Fruit fly (Drosophila melanogaster): ENCODE measurements around the gene pins.

pins gene

DNA sequence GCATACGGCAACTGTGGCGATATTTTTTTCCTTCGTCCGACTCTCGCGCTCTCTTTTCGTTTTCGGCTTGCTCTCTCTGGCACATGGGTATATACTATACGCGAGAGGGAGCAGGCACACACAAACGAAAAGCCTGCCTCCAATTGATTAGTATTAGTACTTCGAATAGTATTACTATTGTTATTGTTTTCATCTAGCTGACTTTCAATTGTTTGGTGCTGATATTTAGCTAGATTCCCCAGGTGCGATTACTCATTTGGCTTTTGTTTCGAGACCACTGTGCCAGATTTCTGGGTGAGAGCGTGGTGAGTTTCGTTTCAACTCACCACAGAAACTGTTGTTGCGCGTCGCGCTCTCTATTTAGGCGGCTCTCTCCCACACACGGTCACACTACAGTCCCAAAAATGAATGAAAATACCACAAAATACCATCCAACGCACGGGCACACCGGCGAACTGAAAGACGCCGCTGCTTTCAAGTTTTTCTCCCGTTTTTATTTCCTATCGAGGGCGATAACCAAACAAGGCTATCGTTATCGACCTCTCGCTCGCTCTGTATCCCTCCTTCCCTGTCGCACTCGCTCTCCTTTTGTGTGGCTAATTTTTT, 1.3 kb upstream of the pins start (continued):
- TF ChIP-seq Bgb (GFP tag; IDR thresholded peaks at IDR 0.05; ENCODE audit: partially characterized antibody) (no peak), gce (GFP tag; IDR thresholded peaks at IDR 0.05) (no peak), CG12155 (GFP tag; optimal IDR thresholded peaks at IDR 0.05) (peak; percentile 67), CG30020 (tag; optimal IDR thresholded peaks at IDR 0.05) (no peak), dan (GFP tag; IDR thresholded peaks at IDR 0.05) (no peak), btn (GFP tag; optimal IDR thresholded peaks at IDR 0.05) (peak; percentile 8), CG32772 (GFP tag; IDR thresholded peaks at IDR 0.05) (no peak), bcd (GFP tag; optimal IDR thresholded peaks at IDR 0.05) (peak; percentile 5), CrebB (tag; optimal IDR thresholded peaks at IDR 0.05) (peak; percentile 85), Camta (GFP tag; optimal IDR thresholded peaks at IDR 0.05) (peak; percentile 54), CHES-1-like (GFP tag; optimal IDR thresholded peaks at IDR 0.05) (peak; percentile 84), esg (GFP tag; conservative IDR thresholded peaks at IDR 0.05) (no peak), croc (GFP tag; conservative IDR thresholded peaks at IDR 0.05) (no peak), Fer2 (tag; optimal IDR thresholded peaks at IDR 0.05) (no peak), CG3163 (GFP tag; optimal IDR thresholded peaks at IDR 0.05) (peak; percentile 45), CG4617 (GFP tag; optimal IDR thresholded peaks at IDR 0.05; ENCODE audit: borderline replicate concordance) (no peak), CG12391 (tag; optimal IDR thresholded peaks at IDR 0.05) (peak; percentile 62), ERR (GFP tag; optimal IDR thresholded peaks at IDR 0.05) (peak; percentile 9), CG8359 (GFP tag; optimal IDR thresholded peaks at IDR 0.05; ENCODE audit: borderline replicate concordance) (peak; percentile 8), CG7987 (GFP tag; optimal IDR thresholded peaks at IDR 0.05) (peak; percentile 20), CG10565 (GFP tag; optimal IDR thresholded peaks at IDR 0.05) (no peak), Meics (GFP tag; optimal IDR thresholded peaks at IDR 0.05) (peak; percentile 76), CG4707 (GFP tag; optimal IDR thresholded peaks at IDR 0.05) (peak; percentile 67), NfI (GFP tag; optimal IDR thresholded peaks at IDR 0.05) (peak; percentile 63), cad (GFP tag; optimal IDR thresholded peaks at IDR 0.05) (no peak), CG17802 (tag; optimal IDR thresholded peaks at IDR 0.05) (peak; percentile 1), tin (GFP tag; optimal IDR thresholded peaks at IDR 0.05) (peak; percentile 24), HmgD (GFP tag; optimal IDR thresholded peaks at IDR 0.05) (peak; percentile 39), CG3281 (GFP tag; optimal IDR thresholded peaks at IDR 0.05) (peak; percentile 82), gfzf (GFP tag; optimal IDR thresholded peaks at IDR 0.05) (peak; percentile 87), da (GFP tag; optimal IDR thresholded peaks at IDR 0.05) (no peak), slbo (GFP tag; IDR thresholded peaks at IDR 0.05) (no peak), Stat92E (GFP tag; optimal IDR thresholded peaks at IDR 0.05) (peak in 1 of 3 experiments; percentile 45), MESR4 (GFP tag; optimal IDR thresholded peaks at IDR 0.05) (no peak), sd (tag; optimal IDR thresholded peaks at IDR 0.05) (peak; percentile 30), sens (GFP tag) (peak; percentile 95), CG15479 (GFP tag; optimal IDR thresholded peaks at IDR 0.05) (peak; percentile 33), hbn (GFP tag; IDR thresholded peaks at IDR 0.05; ENCODE audit: partially characterized antibody) (no peak), D19A (tag; optimal IDR thresholded peaks at IDR 0.05) (peak; percentile 21), trem (tag; optimal IDR thresholded peaks at IDR 0.05) (peak; percentile 43), Oli (tag; optimal IDR thresholded peaks at IDR 0.05) (peak; percentile 44), Abd-B (GFP tag; optimal IDR thresholded peaks at IDR 0.05) (no peak), tna (GFP tag; IDR thresholded peaks at IDR 0.05; ENCODE audit: partially characterized antibody) (no peak), Trl (optimal IDR thresholded peaks at IDR 0.05) (peak; percentile 91 to 94), Trl (GFP tag; optimal IDR thresholded peaks at IDR 0.05) (peak; percentile 84), CTCF (GFP tag; optimal IDR thresholded peaks at IDR 0.05) (peak; percentile 53), CG3407 (GFP tag; optimal IDR thresholded peaks at IDR 0.05) (no peak), maf-S (GFP tag; optimal IDR thresholded peaks at IDR 0.05) (no peak), Hey (tag; optimal IDR thresholded peaks at IDR 0.05) (peak; percentile 3), CG8478 (optimal IDR thresholded peaks at IDR 0.05) (peak; percentile 8), CG17912 (GFP tag; optimal IDR thresholded peaks at IDR 0.05) (no peak)

Measured in whole organism, embryonic.